Worm (Caenorhabditis elegans) whole organism, young adult: ENCODE measurements around the gene C14C6.13.

Experiments used
- B0019.2 ChIP-seq: fragments of 200-800 bp; sonication (Bioruptor generic); conservative IDR thresholded peaks from 2 replicates; pipeline ENCODE4 v1.3.6; 2022; ENCODE audit warnings: missing genetic modification reagents, missing genetic modification characterization, missing compliant biosample characterization
- B0035.1 ChIP-seq: sonication (generic microtip); optimal IDR thresholded peaks from 2 replicates; lab custom pipeline; 2016; ENCODE audit warnings: missing genetic modification characterization, mild to moderate bottlenecking, missing compliant biosample characterization, missing genotype, missing genetic modification reagents
- B0261.1 ChIP-seq: sonication (generic microtip); optimal IDR thresholded peaks from 2 replicates; lab custom pipeline; 2016; ENCODE audit warnings: mild to moderate bottlenecking, missing genetic modification characterization, moderate library complexity, missing compliant biosample characterization
- B0336.3 ChIP-seq: fragments of 200-800 bp; sonication (Bioruptor generic); IDR thresholded peaks from 2 replicates; pipeline ENCODE4 v1.3.6; 2022; ENCODE audit warnings: missing genetic modification characterization, missing compliant biosample characterization
- C06A6.2 ChIP-seq: fragments of 200-800 bp; sonication (Bioruptor generic); conservative IDR thresholded peaks from 2 replicates; pipeline ENCODE4 v1.3.6; 2022; ENCODE audit warnings: missing genetic modification characterization, missing compliant biosample characterization
- F10E7.11 ChIP-seq: sonication (generic microtip); optimal IDR thresholded peaks from 2 replicates; lab custom pipeline; 2017; ENCODE audit warnings: mild to moderate bottlenecking, missing genetic modification characterization, moderate library complexity, missing compliant biosample characterization
- F22D6.2 ChIP-seq: sonication (generic microtip); optimal IDR thresholded peaks from 2 replicates; lab custom pipeline; 2016; ENCODE audit warnings: mild to moderate bottlenecking, missing genetic modification characterization, missing compliant biosample characterization
- T26A5.8 ChIP-seq: sonication (generic microtip); optimal IDR thresholded peaks from 2 replicates; lab custom pipeline; 2016; ENCODE audit warnings: missing genetic modification characterization, missing compliant biosample characterization
- Y56A3A.18 ChIP-seq: fragments of 200-800 bp; sonication (Bioruptor generic); IDR thresholded peaks from 2 replicates; pipeline ENCODE4 v1.3.6; 2022; ENCODE audit warnings: missing genetic modification reagents, missing genetic modification characterization, missing compliant biosample characterization
- Y67H2A.10 ChIP-seq: fragments of 200-800 bp; sonication (Bioruptor generic); conservative IDR thresholded peaks from 2 replicates; pipeline ENCODE4 v1.3.6; 2022; ENCODE audit warnings: missing genetic modification reagents, missing genetic modification characterization, missing compliant biosample characterization
- Y79H2A.3 ChIP-seq: fragments of 200-800 bp; sonication (Bioruptor generic); conservative IDR thresholded peaks from 2 replicates; pipeline ENCODE4 v1.3.6; 2022; ENCODE audit warnings: missing genetic modification reagents, missing genetic modification characterization, missing compliant biosample characterization
- Y95B8A.8 ChIP-seq: fragments of 200-800 bp; sonication (Bioruptor generic); IDR thresholded peaks from 2 replicates; pipeline ENCODE4 v1.3.6; 2022; ENCODE audit warnings: missing genetic modification reagents, missing genetic modification characterization, missing compliant biosample characterization
- aptf-2 ChIP-seq: fragments of 200-800 bp; sonication (Bioruptor generic); conservative IDR thresholded peaks from 2 replicates; pipeline ENCODE4 v1.3.6; 2022; ENCODE audit warnings: missing genetic modification reagents, missing genetic modification characterization, missing compliant biosample characterization
- attf-5 ChIP-seq: fragments of 200-800 bp; sonication (Bioruptor generic); optimal IDR thresholded peaks from 2 replicates; lab custom pipeline; 2018; ENCODE audit warnings: mild to moderate bottlenecking, missing genetic modification characterization, missing compliant biosample characterization
- bed-2 ChIP-seq: fragments of 200-800 bp; sonication (Bioruptor generic); IDR thresholded peaks from 2 replicates; pipeline ENCODE4 v1.3.6; 2022; ENCODE audit warnings: missing genetic modification reagents, missing genetic modification characterization, missing compliant biosample characterization
- ccch-3 ChIP-seq: fragments of 200-800 bp; sonication (Bioruptor generic); optimal IDR thresholded peaks from 2 replicates; lab custom pipeline; 2018; ENCODE audit warnings: mild to moderate bottlenecking, missing genetic modification characterization, missing compliant biosample characterization
- cebp-1 ChIP-seq, 2 experiments: fragments of 200-800 bp in 1 of 2; sonication (Bioruptor generic) in 1 of 2; sonication (generic microtip) in 1 of 2; IDR thresholded peaks in 1 of 2; optimal IDR thresholded peaks in 1 of 2; 2 replicates each; pipeline versions ENCODE4 v1.3.6 to Lab custom; 2017 to 2022; ENCODE audit warnings: missing compliant biosample characterization in 2 of 2, missing genetic modification characterization in 2 of 2, mild to moderate bottlenecking in 1 of 2, missing genetic modification reagents in 1 of 2, moderate library complexity in 1 of 2
- cebp-2 ChIP-seq: fragments of 200-800 bp; sonication (Bioruptor generic); IDR thresholded peaks from 2 replicates; pipeline ENCODE4 v1.3.6; 2022; ENCODE audit warnings: missing genetic modification characterization, missing compliant biosample characterization
- egl-18 ChIP-seq: fragments of 200-800 bp; sonication (Bioruptor generic); IDR thresholded peaks from 2 replicates; pipeline ENCODE4 v1.3.6; 2022; ENCODE audit warnings: missing genetic modification reagents, missing genetic modification characterization, missing compliant biosample characterization
- egl-44 ChIP-seq: fragments of 200-800 bp; sonication (Bioruptor generic); IDR thresholded peaks from 2 replicates; pipeline ENCODE4 v1.3.6; 2022; ENCODE audit warnings: missing genetic modification reagents, missing genetic modification characterization, missing compliant biosample characterization
- egrh-3 ChIP-seq: fragments of 200-800 bp; sonication (Bioruptor generic); IDR thresholded peaks from 2 replicates; pipeline ENCODE4 v1.3.6; 2022; ENCODE audit warnings: missing genetic modification reagents, missing genetic modification characterization, missing compliant biosample characterization
- fkh-3 ChIP-seq: sonication (generic microtip); optimal IDR thresholded peaks from 2 replicates; lab custom pipeline; 2016; ENCODE audit warnings: mild to moderate bottlenecking, missing genetic modification characterization, missing compliant biosample characterization
- hmg-1.2 ChIP-seq: fragments of 200-800 bp; sonication (Bioruptor generic); IDR thresholded peaks from 2 replicates; pipeline ENCODE4 v1.3.6; 2022; ENCODE audit warnings: missing genetic modification reagents, missing genetic modification characterization, missing compliant biosample characterization
- hmg-20 ChIP-seq: fragments of 200-800 bp; sonication (Bioruptor generic); IDR thresholded peaks from 2 replicates; pipeline ENCODE4 v1.3.6; 2022; ENCODE audit warnings: missing genetic modification reagents, missing genetic modification characterization, missing compliant biosample characterization
- hsf-1 ChIP-seq: fragments of 200-800 bp; sonication (Bioruptor generic); IDR thresholded peaks from 2 replicates; pipeline ENCODE4 v1.3.6; 2022; ENCODE audit warnings: missing genetic modification reagents, missing genetic modification characterization, missing compliant biosample characterization
- let-607 ChIP-seq, 2 experiments: fragments of 200-800 bp in 1 of 2; sonication (Bioruptor generic) in 1 of 2; sonication (generic microtip) in 1 of 2; optimal IDR thresholded peaks; 2 replicates each; lab custom pipeline; 2016 to 2018; ENCODE audit warnings: mild to moderate bottlenecking in 2 of 2, missing compliant biosample characterization in 2 of 2, missing genetic modification characterization in 2 of 2, moderate library complexity in 2 of 2, missing genotype in 1 of 2
- madf-10 ChIP-seq: sonication (generic microtip); optimal IDR thresholded peaks from 2 replicates; lab custom pipeline; 2016; ENCODE audit warnings: mild to moderate bottlenecking, missing genetic modification characterization, missing compliant biosample characterization
- madf-3 ChIP-seq: fragments of 200-800 bp; sonication (Bioruptor generic); IDR thresholded peaks from 2 replicates; pipeline ENCODE4 v1.3.6; 2022; ENCODE audit warnings: missing genetic modification reagents, missing genetic modification characterization, missing compliant biosample characterization
- mcd-1 ChIP-seq: fragments of 200-800 bp; sonication (Bioruptor generic); IDR thresholded peaks from 2 replicates; pipeline ENCODE4 v1.3.6; 2022; ENCODE audit warnings: missing genetic modification reagents, missing genetic modification characterization, missing compliant biosample characterization
- nfya-1 ChIP-seq: sonication (generic microtip); optimal IDR thresholded peaks from 2 replicates; lab custom pipeline; 2017; ENCODE audit warnings: antibody characterized with exemption, missing compliant biosample characterization, missing genetic modification characterization, borderline replicate concordance; ENCODE audit not compliant: insufficient read depth
- nhr-120 ChIP-seq: fragments of 200-800 bp; sonication (Bioruptor generic); IDR thresholded peaks from 2 replicates; pipeline ENCODE4 v1.3.6; 2022; ENCODE audit warnings: missing genetic modification characterization, missing compliant biosample characterization
- nhr-179 ChIP-seq: sonication (generic microtip); optimal IDR thresholded peaks from 2 replicates; lab custom pipeline; 2016; ENCODE audit warnings: mild to moderate bottlenecking, missing genetic modification characterization, missing compliant biosample characterization
- rcor-1 ChIP-seq: fragments of 200-800 bp; sonication (Bioruptor generic); IDR thresholded peaks from 2 replicates; pipeline ENCODE4 v1.3.6; 2022; ENCODE audit warnings: missing genetic modification reagents, missing genetic modification characterization, missing compliant biosample characterization
- rec-8 ChIP-seq, 2 experiments: sonication (generic microtip); optimal IDR thresholded peaks; 2 replicates each; lab custom pipeline; 2016; ENCODE audit warnings: mild to moderate bottlenecking in 2 of 2, missing genetic modification characterization in 2 of 2, missing genetic modification reagents in 2 of 2, missing genotype in 2 of 2, missing biosample characterization in 1 of 2, missing compliant biosample characterization in 1 of 2, moderate library complexity in 1 of 2
- sdz-38 ChIP-seq: sonication (generic microtip); optimal IDR thresholded peaks from 2 replicates; lab custom pipeline; 2016; ENCODE audit warnings: missing genotype, missing genetic modification characterization, missing compliant biosample characterization
- snpc-1.1 ChIP-seq: sonication (generic microtip); optimal IDR thresholded peaks from 2 replicates; lab custom pipeline; 2017; ENCODE audit warnings: missing genetic modification characterization, mild to moderate bottlenecking, missing compliant biosample characterization, antibody characterized with exemption, moderate library complexity, missing genotype, missing genetic modification reagents; ENCODE audit not compliant: insufficient read depth
- somi-1 ChIP-seq: fragments of 200-800 bp; sonication (Bioruptor generic); optimal IDR thresholded peaks from 2 replicates; lab custom pipeline; 2018; ENCODE audit warnings: mild to moderate bottlenecking, missing genetic modification characterization, missing compliant biosample characterization
- xnd-1 ChIP-seq: sonication (generic microtip); optimal IDR thresholded peaks from 2 replicates; lab custom pipeline; 2016; ENCODE audit warnings: missing genotype, missing genetic modification reagents, missing genetic modification characterization, missing compliant biosample characterization
- zfh-2 ChIP-seq: fragments of 200-800 bp; sonication (Bioruptor generic); conservative IDR thresholded peaks from 2 replicates; pipeline ENCODE4 v1.3.6; 2022; ENCODE audit warnings: missing genetic modification reagents, missing genetic modification characterization, missing compliant biosample characterization
- zim-3 ChIP-seq: sonication (generic microtip); optimal IDR thresholded peaks from 2 replicates; lab custom pipeline; 2017; ENCODE audit warnings: mild to moderate bottlenecking, missing genetic modification characterization, moderate library complexity, missing compliant biosample characterization
- ztf-3 ChIP-seq: fragments of 200-800 bp; sonication (Bioruptor generic); optimal IDR thresholded peaks from 2 replicates; lab custom pipeline; 2018; ENCODE audit warnings: mild to moderate bottlenecking, missing genetic modification characterization, missing compliant biosample characterization

The C14C6.13 gene

ce11 chrV:608844-609243, 34.3 kb upstream of the C14C6.13 start, which contains the start of gene srw-109:
Gene srw-109, minus strand, starts transcription at chrV:608944.
- TF ChIP-seq madf-10 (tag; lab: Kevin White, UChicago) (no peak), ccch-3 (GFP tag; lab: Kevin White, UChicago) (no peak), somi-1 (GFP tag; lab: Kevin White, UChicago) (no peak), egl-18 (GFP tag; lab: Robert Waterston, UW) (no peak), egl-44 (GFP tag; lab: Robert Waterston, UW) (no peak), madf-3 (GFP tag; lab: Robert Waterston, UW) (no peak), Y95B8A.8 (GFP tag; lab: Robert Waterston, UW) (no peak), T26A5.8 (tag; lab: Kevin White, UChicago) (no peak), Y67H2A.10 (no peak), sdz-38 (tag; lab: Kevin White, UChicago) (no peak), nhr-179 (no peak), Y56A3A.18 (GFP tag; lab: Robert Waterston, UW) (no peak), snpc-1.1 (no peak), aptf-2 (GFP tag; lab: Robert Waterston, UW) (no peak)

- TF ChIP-seq zim-3 (tag; lab: Kevin White, UChicago) (no peak), nfya-1 (tag; lab: Kevin White, UChicago) (no peak), B0261.1 (tag; lab: Kevin White, UChicago) (no peak), mcd-1 (no peak), zfh-2 (GFP tag; lab: Robert Waterston, UW) (no peak), cebp-2 (GFP tag; lab: Robert Waterston, UW) (no peak), B0336.3 (no peak), F22D6.2 (no peak), hmg-20 (no peak), nhr-120 (GFP tag; lab: Robert Waterston, UW) (no peak), let-607 (tag; optimal IDR thresholded peaks at IDR 0.05; lab: Kevin White, UChicago) (no peak), bed-2 (GFP tag; lab: Robert Waterston, UW) (no peak), hmg-1.2 (GFP tag; lab: Robert Waterston, UW) (no peak), attf-5 (GFP tag; lab: Kevin White, UChicago) (no peak), cebp-1 (GFP tag; IDR thresholded peaks at IDR 0.05; lab: Robert Waterston, UW) (no peak), cebp-1 (tag; optimal IDR thresholded peaks at IDR 0.05; lab: Kevin White, UChicago) (no peak), egrh-3 (GFP tag; lab: Robert Waterston, UW) (no peak), hsf-1 (GFP tag; lab: Robert Waterston, UW) (no peak), rec-8 (tag; optimal IDR thresholded peaks at IDR 0.05; lab: Kevin White, UChicago) (no peak)
Observed at ce11 chrV:604105-604504, 29.6 kb upstream of the C14C6.13 start, which contains the start of gene srlf-37. Gene srlf-37, minus strand, starts transcription at chrV:604205.

- TF ChIP-seq F10E7.11 (tag; lab: Kevin White, UChicago): no peak
- TF ChIP-seq ztf-3: no peak
- no peak for TF ChIP-seq B0035.1 (tag; lab: Kevin White, UChicago)
- no peak for TF ChIP-seq xnd-1 (tag; lab: Kevin White, UChicago)
- no peak for TF ChIP-seq rcor-1 (GFP tag; lab: Robert Waterston, UW)
- no peak for TF ChIP-seq B0019.2 (GFP tag; lab: Robert Waterston, UW)
- no peak for TF ChIP-seq Y79H2A.3 (GFP tag; lab: Robert Waterston, UW)
- TF ChIP-seq C06A6.2 (GFP tag; lab: Robert Waterston, UW): no peak
- no peak for TF ChIP-seq fkh-3 (tag; lab: Kevin White, UChicago)
Observed at ce11 chrV:600231-600630, 25.7 kb upstream of the C14C6.13 start, which contains the start of gene nhr-251. Gene nhr-251, plus strand, starts transcription at chrV:600531.
